Worm (Caenorhabditis elegans): ENCODE data around the gene K08D9.4.

- TF ChIP-seq ref-1 (GFP tag; conservative IDR thresholded peaks at IDR 0.05) (no peak), ztf-29 (GFP tag; IDR thresholded peaks at IDR 0.05) (no peak), ztf-23 (GFP tag; IDR thresholded peaks at IDR 0.05) (no peak)
These were observed at the start of gene K08D9.4 for ce11 chrV:3200323-3200722.

Measured in whole organism, midembryonic.